Worm (Caenorhabditis elegans) whole organism, L4 larva: Measurements from ENCODE around the gene ckb-1.
"Not testable (repeated sequence)": the region's sequence is repeated elsewhere in the genome, so short reads cannot be mapped to it uniquely, and the experiment has no call there.

Source experiments
- D1046.2 ChIP-seq: fragments of 200-800 bp; sonication (Bioruptor generic); IDR thresholded peaks from 2 replicates; pipeline ENCODE4 v1.3.6; 2022; ENCODE audit warnings: missing genetic modification characterization, missing compliant biosample characterization
- F10B5.3 ChIP-seq: sonication (generic microtip); optimal IDR thresholded peaks from 2 replicates; lab custom pipeline; 2016; ENCODE audit warnings: mild to moderate bottlenecking, missing genetic modification characterization, missing compliant biosample characterization
- F26F4.8 ChIP-seq: fragments of 200-800 bp; sonication (Bioruptor generic); conservative IDR thresholded peaks from 2 replicates; pipeline ENCODE4 v1.3.6; 2022; ENCODE audit warnings: missing genetic modification characterization, missing compliant biosample characterization
- F37D6.2 ChIP-seq: sonication (generic microtip); optimal IDR thresholded peaks from 2 replicates; lab custom pipeline; 2016; ENCODE audit warnings: mild to moderate bottlenecking, missing genetic modification characterization, missing compliant biosample characterization
- F44E2.7 ChIP-seq: fragments of 200-800 bp; sonication (Bioruptor generic); IDR thresholded peaks from 2 replicates; pipeline ENCODE4 v2.1.2; 2022; ENCODE audit warnings: missing genetic modification characterization, missing compliant biosample characterization
- R02D3.7 ChIP-seq: fragments of 150-350 bp; sonication (generic microtip); optimal IDR thresholded peaks from 3 replicates; lab custom pipeline; 2014; ENCODE audit warnings: missing biosample characterization, missing genetic modification characterization
- T20F7.1 ChIP-seq: fragments of 200-800 bp; sonication (Bioruptor generic); optimal IDR thresholded peaks from 2 replicates; lab custom pipeline; 2018; ENCODE audit warnings: mild to moderate bottlenecking, missing genetic modification characterization, missing compliant biosample characterization
- Y105C5A.15 ChIP-seq: fragments of 200-800 bp; sonication (Bioruptor generic); IDR thresholded peaks from 2 replicates; pipeline ENCODE4 v1.3.6; 2022; ENCODE audit warnings: missing genetic modification characterization, missing compliant biosample characterization
- Y75B8A.6 ChIP-seq: fragments of 200-800 bp; sonication (Bioruptor generic); IDR thresholded peaks from 2 replicates; pipeline ENCODE4 v1.3.6; 2022; ENCODE audit warnings: missing genetic modification reagents, missing genetic modification characterization, missing compliant biosample characterization
- aha-1 ChIP-seq: fragments of 150-350 bp; peaks from one replicate; lab custom pipeline; 2014; ENCODE audit warnings: missing biosample characterization, missing genetic modification characterization
- arid-1 ChIP-seq: fragments of 200-800 bp; sonication (Bioruptor generic); conservative IDR thresholded peaks from 2 replicates; pipeline ENCODE4 v1.3.6; 2022; ENCODE audit warnings: missing genetic modification reagents, missing genetic modification characterization, missing compliant biosample characterization
- ceh-20 ChIP-seq: fragments of 200-800 bp; sonication (Bioruptor generic); IDR thresholded peaks from 2 replicates; pipeline ENCODE4 v1.3.6; 2022; ENCODE audit warnings: missing genetic modification reagents, missing genetic modification characterization, missing compliant biosample characterization
- ceh-62 ChIP-seq: sonication (generic microtip); optimal IDR thresholded peaks from 2 replicates; lab custom pipeline; 2017; ENCODE audit warnings: missing biosample characterization, missing genetic modification characterization
- ceh-82 ChIP-seq: sonication (generic microtip); optimal IDR thresholded peaks from 2 replicates; lab custom pipeline; 2017; ENCODE audit warnings: missing biosample characterization, missing genetic modification characterization
- daf-16 ChIP-seq, 3 experiments: sonication (generic microtip); optimal IDR thresholded peaks; 2 replicates each; lab custom pipeline; 2016 to 2017; ENCODE audit warnings: missing genetic modification characterization in 3 of 3, missing genetic modification reagents in 3 of 3, mild to moderate bottlenecking in 2 of 3, missing compliant biosample characterization in 2 of 3, missing biosample characterization in 1 of 3, moderate library complexity in 1 of 3
- daf-8 ChIP-seq: fragments of 200-800 bp; sonication (Bioruptor generic); IDR thresholded peaks from 2 replicates; pipeline ENCODE4 v1.3.6; 2022; ENCODE audit warnings: missing genetic modification characterization, missing compliant biosample characterization
- dmd-6 ChIP-seq: fragments of 200-800 bp; sonication (Bioruptor generic); IDR thresholded peaks from 2 replicates; pipeline ENCODE4 v1.3.6; 2022; ENCODE audit warnings: missing genetic modification reagents, missing genetic modification characterization, missing compliant biosample characterization
- dmd-8 ChIP-seq: fragments of 200-800 bp; sonication (Bioruptor generic); IDR thresholded peaks from 2 replicates; pipeline ENCODE4 v1.3.6; 2022; ENCODE audit warnings: missing genetic modification characterization, missing compliant biosample characterization
- dmd-9 ChIP-seq: fragments of 200-800 bp; sonication (Bioruptor generic); IDR thresholded peaks from 2 replicates; pipeline ENCODE4 v1.3.6; 2022; ENCODE audit warnings: missing genetic modification reagents, missing genetic modification characterization, missing compliant biosample characterization
- dpl-1 ChIP-seq: fragments of 150-350 bp; optimal IDR thresholded peaks from 2 replicates; lab custom pipeline; 2014; ENCODE audit warnings: missing biosample characterization, missing genetic modification reagents, missing genetic modification characterization
- duxl-1 ChIP-seq: sonication (generic microtip); optimal IDR thresholded peaks from 2 replicates; lab custom pipeline; 2016; ENCODE audit warnings: mild to moderate bottlenecking, missing genetic modification characterization, moderate library complexity, missing compliant biosample characterization; ENCODE audit not compliant: poor library complexity
- dve-1 ChIP-seq: sonication (generic microtip); optimal IDR thresholded peaks from 2 replicates; lab custom pipeline; 2017; ENCODE audit warnings: antibody characterized with exemption, mild to moderate bottlenecking, missing genetic modification characterization, missing compliant biosample characterization; ENCODE audit not compliant: insufficient read depth
- hlh-11 ChIP-seq: fragments of 200-800 bp; sonication (Bioruptor generic); optimal IDR thresholded peaks from 2 replicates; lab custom pipeline; 2018; ENCODE audit warnings: mild to moderate bottlenecking, missing genetic modification characterization, missing compliant biosample characterization
- hlh-30 ChIP-seq: sonication (generic microtip); optimal IDR thresholded peaks from 2 replicates; lab custom pipeline; 2017; ENCODE audit warnings: antibody characterized with exemption, mild to moderate bottlenecking, missing genetic modification characterization, missing compliant biosample characterization; ENCODE audit not compliant: insufficient read depth
- hmg-1.1 ChIP-seq: fragments of 200-800 bp; sonication (Bioruptor generic); IDR thresholded peaks from 2 replicates; pipeline ENCODE4 v1.3.6; 2022; ENCODE audit warnings: missing genetic modification reagents, missing genetic modification characterization, missing compliant biosample characterization
- lim-7 ChIP-seq: fragments of 200-800 bp; sonication (Bioruptor generic); IDR thresholded peaks from 2 replicates; pipeline ENCODE4 v1.3.6; 2022; ENCODE audit warnings: missing genetic modification characterization, missing compliant biosample characterization
- lin-1 ChIP-seq: fragments of 200-800 bp; sonication (Bioruptor generic); IDR thresholded peaks from 2 replicates; pipeline ENCODE4 v1.3.6; 2022; ENCODE audit warnings: missing genetic modification reagents, missing genetic modification characterization, missing compliant biosample characterization
- lin-38 ChIP-seq: fragments of 200-800 bp; sonication (Bioruptor generic); IDR thresholded peaks from 2 replicates; pipeline ENCODE4 v1.3.6; 2022; ENCODE audit warnings: missing genetic modification reagents, missing genetic modification characterization, missing compliant biosample characterization
- madf-5 ChIP-seq, 2 experiments: fragments of 200-800 bp; sonication (Bioruptor generic); IDR thresholded peaks; 2 replicates each; pipeline ENCODE4 v1.3.6; 2022; ENCODE audit warnings: missing compliant biosample characterization in 2 of 2, missing genetic modification characterization in 2 of 2
- madf-9 ChIP-seq: fragments of 200-800 bp; sonication (Bioruptor generic); conservative IDR thresholded peaks from 2 replicates; pipeline ENCODE4 v1.3.6; 2022; ENCODE audit warnings: missing genetic modification reagents, missing genetic modification characterization, missing compliant biosample characterization
- mdt-29 ChIP-seq: fragments of 200-800 bp; sonication (Bioruptor generic); IDR thresholded peaks from 2 replicates; pipeline ENCODE4 v1.3.6; 2022; ENCODE audit warnings: missing genetic modification reagents, missing genetic modification characterization, missing compliant biosample characterization
- mes-2 ChIP-seq: sonication (generic microtip); optimal IDR thresholded peaks from 2 replicates; lab custom pipeline; 2016; ENCODE audit warnings: missing genotype, mild to moderate bottlenecking, missing genetic modification characterization, missing compliant biosample characterization; ENCODE audit not compliant: poor library complexity, severe bottlenecking
- nhr-102 ChIP-seq: sonication (generic microtip); optimal IDR thresholded peaks from 2 replicates; lab custom pipeline; 2016; ENCODE audit warnings: mild to moderate bottlenecking, missing genetic modification characterization, moderate library complexity, missing compliant biosample characterization
- nhr-28 ChIP-seq: fragments of 150-350 bp; optimal IDR thresholded peaks from 2 replicates; lab custom pipeline; 2014; ENCODE audit warnings: missing biosample characterization, missing genetic modification characterization
- nhr-42 ChIP-seq: fragments of 200-800 bp; sonication (Bioruptor generic); IDR thresholded peaks from 2 replicates; pipeline ENCODE4 v1.3.6; 2022; ENCODE audit warnings: missing genetic modification characterization, missing compliant biosample characterization
- nhr-48 ChIP-seq: sonication (generic microtip); optimal IDR thresholded peaks from 2 replicates; lab custom pipeline; 2016; ENCODE audit warnings: mild to moderate bottlenecking, missing genetic modification characterization, missing compliant biosample characterization
- pha-4 ChIP-seq, 2 experiments: fragments of 150-350 bp in 1 of 2; fragments of 200-800 bp in 1 of 2; sonication (Bioruptor generic) in 1 of 2; IDR thresholded peaks in 1 of 2; optimal IDR thresholded peaks in 1 of 2; 2 replicates each; pipeline versions ENCODE4 v1.3.6 to Lab custom; 2014 to 2022; ENCODE audit warnings: missing genetic modification characterization in 2 of 2, missing genetic modification reagents in 2 of 2, missing biosample characterization in 1 of 2, missing compliant biosample characterization in 1 of 2
- php-3 ChIP-seq: fragments of 200-800 bp; sonication (Bioruptor generic); IDR thresholded peaks from 2 replicates; pipeline ENCODE4 v1.3.6; 2022; ENCODE audit warnings: missing genetic modification reagents, missing genetic modification characterization, missing compliant biosample characterization
- pqm-1 ChIP-seq: sonication (generic microtip); optimal IDR thresholded peaks from 2 replicates; lab custom pipeline; 2017; ENCODE audit warnings: missing biosample characterization, missing genetic modification characterization
- rbr-2 ChIP-seq: sonication (generic microtip); optimal IDR thresholded peaks from 2 replicates; lab custom pipeline; 2016; ENCODE audit warnings: missing genotype, missing genetic modification characterization, missing compliant biosample characterization
- sdz-12 ChIP-seq: fragments of 200-800 bp; sonication (Bioruptor generic); optimal IDR thresholded peaks from 2 replicates; lab custom pipeline; 2018; ENCODE audit warnings: mild to moderate bottlenecking, missing genetic modification characterization, missing compliant biosample characterization
- snpc-1.2 ChIP-seq: fragments of 200-800 bp; sonication (Bioruptor generic); IDR thresholded peaks from 2 replicates; pipeline ENCODE4 v1.3.6; 2022; ENCODE audit warnings: missing genetic modification reagents, missing genetic modification characterization, missing compliant biosample characterization
- spr-1 ChIP-seq: sonication (generic microtip); optimal IDR thresholded peaks from 2 replicates; lab custom pipeline; 2016; ENCODE audit warnings: mild to moderate bottlenecking, missing genetic modification characterization, missing compliant biosample characterization
- spr-3 ChIP-seq: fragments of 200-800 bp; sonication (Bioruptor generic); optimal IDR thresholded peaks from 2 replicates; lab custom pipeline; 2018; ENCODE audit warnings: mild to moderate bottlenecking, missing genetic modification characterization, missing compliant biosample characterization
- zfp-3 ChIP-seq: fragments of 200-800 bp; sonication (Bioruptor generic); conservative IDR thresholded peaks from 2 replicates; pipeline ENCODE4 v1.3.6; 2022; ENCODE audit warnings: missing genetic modification reagents, missing genetic modification characterization, missing compliant biosample characterization
- zip-11 ChIP-seq: fragments of 200-800 bp; sonication (Bioruptor generic); IDR thresholded peaks from 2 replicates; pipeline ENCODE4 v1.3.6; 2022; ENCODE audit warnings: missing genetic modification characterization, missing compliant biosample characterization
- ztf-7 ChIP-seq: fragments of 150-350 bp; optimal IDR thresholded peaks from 2 replicates; lab custom pipeline; 2014; ENCODE audit warnings: missing biosample characterization, missing genetic modification characterization

ckb-1 gene

ce11 chrIII:4413099-4413498 is 48.0 kb downstream of the ckb-1 start, which contains the start of gene mpc-1 (continued):
- TF ChIP-seq ztf-7 (no peak), ceh-62 (tag; lab: Kevin White, UChicago) (no peak), R02D3.7 (tag; lab: Kevin White, UChicago) (no peak), F44E2.7 (no peak), lim-7 (GFP tag; lab: Robert Waterston, UW) (no peak), zip-11 (GFP tag; lab: Robert Waterston, UW) (no peak), dmd-6 (peak; percentile 72), lin-38 (GFP tag; lab: Robert Waterston, UW) (no peak), F10B5.3 (tag; lab: Kevin White, UChicago) (no peak), nhr-28 (tag; lab: Kevin White, UChicago) (peak; percentile 61), dmd-8 (GFP tag; lab: Robert Waterston, UW) (no peak), F37D6.2 (tag; lab: Kevin White, UChicago) (no peak), php-3 (no peak), pqm-1 (tag; lab: Kevin White, UChicago) (peak; percentile 77), hmg-1.1 (GFP tag; lab: Robert Waterston, UW) (no peak), mes-2 (tag; lab: Kevin White, UChicago) (no peak), arid-1 (no peak), mdt-29 (GFP tag; lab: Robert Waterston, UW) (no peak), ceh-82 (tag; lab: Kevin White, UChicago) (no peak), sdz-12 (no peak), rbr-2 (tag; lab: Kevin White, UChicago) (no peak)

DNA sequence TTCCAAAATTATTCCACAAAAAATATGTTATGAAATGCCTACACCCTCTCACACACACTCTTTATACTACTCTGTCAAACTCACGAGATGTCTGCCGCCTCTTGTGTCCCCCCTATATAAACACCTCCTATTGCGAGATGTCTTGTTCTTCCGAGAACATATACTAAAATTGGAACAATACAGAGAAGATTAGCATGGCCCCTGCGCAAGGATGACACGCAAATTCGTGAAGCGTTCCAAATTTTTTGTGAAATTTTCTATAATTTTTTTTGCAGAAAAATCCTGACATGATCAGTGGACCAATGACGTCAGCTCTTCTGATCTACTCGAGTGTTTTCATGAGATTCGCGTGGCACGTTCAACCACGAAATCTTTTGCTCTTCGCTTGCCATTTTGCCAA is 49.0 kb downstream of the ckb-1 start:
- TF ChIP-seq D1046.2 (GFP tag; lab: Robert Waterston, UW) (peak; percentile 63; the same call in 1 of the 2 replicates), ceh-20 (GFP tag; lab: Robert Waterston, UW) (peak; percentile 82), snpc-1.2 (peak; percentile 68), spr-1 (tag; lab: Kevin White, UChicago) (peak; percentile 12), daf-16 (GFP tag; optimal IDR thresholded peaks at IDR 0.05; lab: Kevin White, UChicago) (peak in 1 of 2 experiments; percentile 13), daf-16 (tag; optimal IDR thresholded peaks at IDR 0.05; lab: Kevin White, UChicago) (peak; percentile 7), Y105C5A.15 (GFP tag; lab: Robert Waterston, UW) (peak; percentile 79; the same call in 1 of the 2 replicates), lin-38 (GFP tag; lab: Robert Waterston, UW) (peak; percentile 80), Y75B8A.6 (GFP tag; lab: Robert Waterston, UW) (0 out of 2 replicates have a peak, but pooled peaks have one; percentile 50), madf-5 (GFP tag; IDR thresholded peaks at IDR 0.05; lab: Robert Waterston, UW) (0 out of 4 replicates have a peak, but pooled peaks have one; percentile 16 to 33), F37D6.2 (tag; lab: Kevin White, UChicago) (peak; percentile 5), nhr-48 (tag; lab: Kevin White, UChicago) (peak; percentile 38), php-3 (0 out of 2 replicates have a peak, but pooled peaks have one; percentile 43), lin-1 (peak; percentile 46; the same call in 1 of the 2 replicates), hlh-30 (tag; lab: Kevin White, UChicago) (peak; percentile 36), dmd-9 (GFP tag; lab: Robert Waterston, UW) (peak; percentile 30; the same call in 1 of the 2 replicates), T20F7.1 (GFP tag; lab: Kevin White, UChicago) (peak; percentile 28), pha-4 (GFP tag; IDR thresholded peaks at IDR 0.05; lab: Robert Waterston, UW) (peak; percentile 76), zfp-3 (GFP tag; lab: Robert Waterston, UW) (peak; percentile 74; the same call in 1 of the 2 replicates), dpl-1 (GFP tag; lab: Kevin White, UChicago) (peak; percentile 41), duxl-1 (tag; lab: Kevin White, UChicago) (peak; percentile 67), nhr-42 (GFP tag; lab: Robert Waterston, UW) (0 out of 2 replicates have a peak, but pooled peaks have one; percentile 7), spr-3 (peak; percentile 38), nhr-102 (tag; lab: Kevin White, UChicago) (peak; percentile 58), aha-1 (tag; lab: Kevin White, UChicago) (peak; percentile 83), daf-8 (0 out of 2 replicates have a peak, but pooled peaks have one; percentile 16), madf-9 (peak; percentile 35; the same call in 1 of the 2 replicates), rbr-2 (tag; lab: Kevin White, UChicago) (peak; percentile 65), F26F4.8 (GFP tag; lab: Robert Waterston, UW) (0 out of 2 replicates have a peak, but pooled peaks have one; percentile 60), dve-1 (tag; lab: Kevin White, UChicago) (peak; percentile 46), F44E2.7 (peak; percentile 71; the same call in 1 of the 2 replicates), mes-2 (tag; lab: Kevin White, UChicago) (peak; percentile 67), hlh-11 (tag; lab: Kevin White, UChicago) (peak; percentile 20)
- not testable (repeated sequence) for TF ChIP-seq pha-4 (tag; optimal IDR thresholded peaks at IDR 0.05; lab: Kevin White, UChicago)
